Fruit fly (Drosophila melanogaster) S2 (cell line): ENCODE measurements around the gene CG3626.

Source experiments
- CG8478 ChIP-seq: fragments of >200 bp; optimal IDR thresholded peaks from 2 replicates; lab custom pipeline; 2018
- CTCF ChIP-seq, 2 experiments: fragments of >200 bp; optimal IDR thresholded peaks; 2 replicates each; lab custom pipeline; 2018

- TF ChIP-seq CTCF (optimal IDR thresholded peaks at IDR 0.05; lab: Kevin White, UChicago) (no peak), CG8478 (lab: Kevin White, UChicago) (no peak)
Measured at dm6 chrX:4324781-4325180, 41.4 kb upstream of the CG3626 start.
